Fruit fly (Drosophila melanogaster): Measurements from ENCODE around the gene PolI.
A peak's percentile ranks its signal among the peaks of the same experiment; 100 is the strongest.

PolI gene

DNA sequence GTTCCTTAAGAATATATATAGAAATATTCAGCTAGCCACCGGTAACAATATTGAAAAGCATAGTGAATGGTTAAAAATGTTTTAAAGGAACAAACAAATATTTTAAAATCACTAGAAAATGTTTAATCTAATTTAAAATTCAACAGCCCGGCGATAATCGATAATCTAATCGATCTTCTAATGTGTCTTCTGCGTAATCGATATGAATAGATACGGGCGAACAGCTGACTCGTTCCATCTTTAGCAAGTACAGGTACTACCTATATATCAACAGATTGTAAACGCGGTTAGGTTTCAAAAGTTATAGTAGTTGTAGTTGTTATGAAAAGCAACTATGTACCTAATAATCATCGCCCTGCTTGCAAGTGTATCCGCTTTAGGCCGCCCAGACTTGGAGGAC lies 15.6 kb upstream of the PolI start, which contains the start of gene CG7800 (continued):
- TF ChIP-seq CG15696 (tag; optimal IDR thresholded peaks at IDR 0.05) = no peak
- TF ChIP-seq CG34224 (GFP tag; IDR thresholded peaks at IDR 0.05; ENCODE audit: partially characterized antibody) = peak; percentile 52; the same call in 2 of the 3 replicates
- no peak for TF ChIP-seq Hmx (GFP tag; optimal IDR thresholded peaks at IDR 0.05)
- TF ChIP-seq Dll (GFP tag; IDR thresholded peaks at IDR 0.05; ENCODE audit: partially characterized antibody) = peak; percentile 80
- no peak for TF ChIP-seq her (GFP tag; optimal IDR thresholded peaks at IDR 0.05)
- TF ChIP-seq CG5953 (GFP tag; IDR thresholded peaks at IDR 0.05) = no peak
- peak; percentile 77; the same call in 2 of the 3 replicates for TF ChIP-seq CG11560 (tag; IDR thresholded peaks at IDR 0.05)
- no peak for TF ChIP-seq CG10654 (GFP tag; optimal IDR thresholded peaks at IDR 0.05)
- TF ChIP-seq MESR4 (GFP tag; optimal IDR thresholded peaks at IDR 0.05) = peak; percentile 24
- no peak for TF ChIP-seq btn (GFP tag; optimal IDR thresholded peaks at IDR 0.05)
- TF ChIP-seq esg (GFP tag; conservative IDR thresholded peaks at IDR 0.05) = no peak
- TF ChIP-seq fd96Cb (tag; optimal IDR thresholded peaks at IDR 0.05) = no peak
- TF ChIP-seq pho (GFP tag; optimal IDR thresholded peaks at IDR 0.05) = no peak
- TF ChIP-seq odd (GFP tag; optimal IDR thresholded peaks at IDR 0.05) = no peak
- no peak for TF ChIP-seq Atf3 (GFP tag; optimal IDR thresholded peaks at IDR 0.05)
- no peak for TF ChIP-seq Meics (GFP tag; optimal IDR thresholded peaks at IDR 0.05)
- TF ChIP-seq Atf-2 (GFP tag; optimal IDR thresholded peaks at IDR 0.05) = no peak
- no peak for TF ChIP-seq CG17361 (GFP tag; IDR thresholded peaks at IDR 0.05)
- no peak for TF ChIP-seq HLHmδ (GFP tag; optimal IDR thresholded peaks at IDR 0.05)
- TF ChIP-seq usp (GFP tag; optimal IDR thresholded peaks at IDR 0.05) = no peak
- no peak for TF ChIP-seq Drgx (GFP tag; IDR thresholded peaks at IDR 0.05)
- TF ChIP-seq CG6813 (GFP tag; optimal IDR thresholded peaks at IDR 0.05) = no peak
- TF ChIP-seq ERR (GFP tag; optimal IDR thresholded peaks at IDR 0.05) = no peak
- 0 out of 2 replicates have a peak, but pooled peaks have one; percentile 15 for TF ChIP-seq tna (GFP tag; IDR thresholded peaks at IDR 0.05; ENCODE audit: partially characterized antibody)
- TF ChIP-seq cwo (GFP tag; optimal IDR thresholded peaks at IDR 0.05) = no peak
- no peak for TF ChIP-seq abd-A (tag; optimal IDR thresholded peaks at IDR 0.05)
- no peak for TF ChIP-seq Hand (GFP tag; optimal IDR thresholded peaks at IDR 0.05)
- TF ChIP-seq Usf (GFP tag; optimal IDR thresholded peaks at IDR 0.05) = no peak
- TF ChIP-seq Poxn (GFP tag; IDR thresholded peaks at IDR 0.05) = no peak
- TF ChIP-seq ara (GFP tag; IDR thresholded peaks at IDR 0.05) = no peak
- TF ChIP-seq insv (GFP tag; optimal IDR thresholded peaks at IDR 0.05) = no peak
- TF ChIP-seq CG9817 (tag; optimal IDR thresholded peaks at IDR 0.05) = no peak
- no peak for TF ChIP-seq Nf-YB (GFP tag; optimal IDR thresholded peaks at IDR 0.05)
- TF ChIP-seq CG11247 (GFP tag; IDR thresholded peaks at IDR 0.05) = no peak
- TF ChIP-seq Sox100B (GFP tag; optimal IDR thresholded peaks at IDR 0.05) = no peak
- TF ChIP-seq MTF-1 (GFP tag; optimal IDR thresholded peaks at IDR 0.05; ENCODE audit: borderline replicate concordance) = no peak
- TF ChIP-seq CG13287 (GFP tag; IDR thresholded peaks at IDR 0.05; ENCODE audit: partially characterized antibody) = peak; percentile 73
- TF ChIP-seq CG9797 (GFP tag; optimal IDR thresholded peaks at IDR 0.05) = no peak
- TF ChIP-seq Hr3 (GFP tag; optimal IDR thresholded peaks at IDR 0.05) = no peak
- peak; percentile 60; the same call in 1 of the 2 replicates for TF ChIP-seq sna (GFP tag; IDR thresholded peaks at IDR 0.05; ENCODE audit: partially characterized antibody)
- TF ChIP-seq zen (tag; optimal IDR thresholded peaks at IDR 0.05) = no peak
- no peak for TF ChIP-seq HLH3B (GFP tag; IDR thresholded peaks at IDR 0.05)
- TF ChIP-seq CG11456 (GFP tag; IDR thresholded peaks at IDR 0.05) = no peak
- TF ChIP-seq tap (tag; optimal IDR thresholded peaks at IDR 0.05) = no peak
- TF ChIP-seq CG7372 (GFP tag; IDR thresholded peaks at IDR 0.05) = no peak
- TF ChIP-seq D19B (GFP tag; optimal IDR thresholded peaks at IDR 0.05) = no peak
- 0 out of 2 replicates have a peak, but pooled peaks have one; percentile 32 for TF ChIP-seq CG2129 (GFP tag; IDR thresholded peaks at IDR 0.05; ENCODE audit: partially characterized antibody)
- TF ChIP-seq CG2678 (tag; optimal IDR thresholded peaks at IDR 0.05) = no peak
- no peak for TF ChIP-seq CG6254 (GFP tag; optimal IDR thresholded peaks at IDR 0.05)
- TF ChIP-seq CG43689 (GFP tag; IDR thresholded peaks at IDR 0.05) = no peak
- TF ChIP-seq CG7556 (GFP tag; optimal IDR thresholded peaks at IDR 0.05) = no peak
